Fruit fly (Drosophila melanogaster): ENCODE data around the gene CG44774.

Gene CG44774

dm6 chrX:4908926-4909432, 28.9 kb downstream of the CG44774 start, which contains the start of gene CG32772 (continued):
- TF ChIP-seq salm (tag; optimal IDR thresholded peaks at IDR 0.05): no peak
- no peak for TF ChIP-seq ash1 (GFP tag; optimal IDR thresholded peaks at IDR 0.05)
- TF ChIP-seq sd (tag; optimal IDR thresholded peaks at IDR 0.05): peak; percentile 32
- no peak for TF ChIP-seq Hr51 (GFP tag; optimal IDR thresholded peaks at IDR 0.05)
- TF ChIP-seq zfh2 (GFP tag; optimal IDR thresholded peaks at IDR 0.05): no peak
- TF ChIP-seq CG17385 (GFP tag; optimal IDR thresholded peaks at IDR 0.05): peak; percentile 41
- TF ChIP-seq mld (GFP tag; IDR thresholded peaks at IDR 0.05; ENCODE audit: partially characterized antibody): peak; percentile 72; the same call in 1 of the 3 replicates
- no peak for TF ChIP-seq Elba2 (GFP tag; optimal IDR thresholded peaks at IDR 0.05)
- TF ChIP-seq row (GFP tag; IDR thresholded peaks at IDR 0.05): peak; percentile 19; the same call in 1 of the 3 replicates
- TF ChIP-seq CG15601 (tag; optimal IDR thresholded peaks at IDR 0.05): no peak
- no peak for TF ChIP-seq Hand (GFP tag; optimal IDR thresholded peaks at IDR 0.05)
- peak; percentile 86 for TF ChIP-seq CG13287 (GFP tag; IDR thresholded peaks at IDR 0.05; ENCODE audit: partially characterized antibody)
- TF ChIP-seq CG32772 (GFP tag; IDR thresholded peaks at IDR 0.05): peak; percentile 80
- TF ChIP-seq CG10543 (GFP tag; optimal IDR thresholded peaks at IDR 0.05): peak; percentile 16
- TF ChIP-seq CG8281 (tag; optimal IDR thresholded peaks at IDR 0.05): no peak
- peak; percentile 89 for TF ChIP-seq Bgb (GFP tag; IDR thresholded peaks at IDR 0.05; ENCODE audit: partially characterized antibody)
- peak; percentile 8; the same call in 1 of the 2 replicates for TF ChIP-seq CG32532 (GFP tag; IDR thresholded peaks at IDR 0.05)
- TF ChIP-seq TFAM (GFP tag; optimal IDR thresholded peaks at IDR 0.05): no peak
- peak; percentile 87 for TF ChIP-seq sqz (GFP tag; optimal IDR thresholded peaks at IDR 0.05)
- no peak for TF ChIP-seq H2.0 (GFP tag; IDR thresholded peaks at IDR 0.05)
- TF ChIP-seq kni (GFP tag; optimal IDR thresholded peaks at IDR 0.05): no peak
- no peak for TF ChIP-seq CG11085 (GFP tag; IDR thresholded peaks at IDR 0.05)
- TF ChIP-seq gro (GFP tag; optimal IDR thresholded peaks at IDR 0.05): peak; percentile 1
- TF ChIP-seq CG17186 (GFP tag; optimal IDR thresholded peaks at IDR 0.05): peak; percentile 82
- TF ChIP-seq CG10147 (GFP tag; optimal IDR thresholded peaks at IDR 0.05): no peak
- TF ChIP-seq Med (GFP tag): peak; percentile 61
- TF ChIP-seq CG17829 (tag; optimal IDR thresholded peaks at IDR 0.05): peak; percentile 8
- TF ChIP-seq CG33557 (GFP tag; optimal IDR thresholded peaks at IDR 0.05): no peak
- peak; percentile 6 for TF ChIP-seq CoRest (tag; optimal IDR thresholded peaks at IDR 0.05)
- peak; percentile 15 for TF ChIP-seq Sin3A (optimal IDR thresholded peaks at IDR 0.05)
- peak; percentile 85 for TF ChIP-seq ato (GFP tag; IDR thresholded peaks at IDR 0.05; ENCODE audit: partially characterized antibody)
- TF ChIP-seq CG1603 (tag; optimal IDR thresholded peaks at IDR 0.05): peak; percentile 1
- TF ChIP-seq Doc3 (GFP tag; IDR thresholded peaks at IDR 0.05; ENCODE audit: partially characterized antibody): peak; percentile 53; the same call in 1 of the 3 replicates
- TF ChIP-seq vnd (GFP tag; IDR thresholded peaks at IDR 0.05; ENCODE audit: partially characterized antibody): peak; percentile 72
- no peak for TF ChIP-seq cwo (GFP tag; optimal IDR thresholded peaks at IDR 0.05)
- no peak for TF ChIP-seq Blimp-1 (GFP tag; optimal IDR thresholded peaks at IDR 0.05)
- TF ChIP-seq Kr (GFP tag; optimal IDR thresholded peaks at IDR 0.05): no peak
- TF ChIP-seq CG18476 (GFP tag; optimal IDR thresholded peaks at IDR 0.05): no peak
- TF ChIP-seq bbx (GFP tag; IDR thresholded peaks at IDR 0.05; ENCODE audit: partially characterized antibody): peak; percentile 89
- TF ChIP-seq lilli (GFP tag; optimal IDR thresholded peaks at IDR 0.05): peak; percentile 4
- no peak for TF ChIP-seq D (optimal IDR thresholded peaks at IDR 0.05)
- TF ChIP-seq D (GFP tag; optimal IDR thresholded peaks at IDR 0.05): no peak
- TF ChIP-seq bcd (GFP tag; optimal IDR thresholded peaks at IDR 0.05): no peak
- TF ChIP-seq az2 (GFP tag; optimal IDR thresholded peaks at IDR 0.05): no peak
- TF ChIP-seq her (GFP tag; optimal IDR thresholded peaks at IDR 0.05): no peak
- TF ChIP-seq Drgx (GFP tag; IDR thresholded peaks at IDR 0.05): peak; percentile 97
- TF ChIP-seq nerfin-1 (tag; optimal IDR thresholded peaks at IDR 0.05): no peak
- peak; percentile 78 for TF ChIP-seq CG4360 (GFP tag; IDR thresholded peaks at IDR 0.05)
- TF ChIP-seq CG30431 (GFP tag; optimal IDR thresholded peaks at IDR 0.05): no peak
